Fruit fly (Drosophila melanogaster): ENCODE measurements around the gene Mcm6.

Mcm6 gene

dm6 chrX:6662876-6663551 is 11.2 kb upstream of the Mcm6 start (continued):
- TF ChIP-seq CG13123 (GFP tag; optimal IDR thresholded peaks at IDR 0.05) (no peak), Sox100B (GFP tag; optimal IDR thresholded peaks at IDR 0.05) (peak; percentile 59), hb (GFP tag; IDR thresholded peaks at IDR 0.05; ENCODE audit: partially characterized antibody) (no peak), tin (GFP tag; optimal IDR thresholded peaks at IDR 0.05) (peak; percentile 11), fd102C (GFP tag; optimal IDR thresholded peaks at IDR 0.05) (no peak), CG17186 (GFP tag; optimal IDR thresholded peaks at IDR 0.05) (no peak), CG4820 (GFP tag; optimal IDR thresholded peaks at IDR 0.05) (peak; percentile 13), pros (GFP tag; optimal IDR thresholded peaks at IDR 0.05) (no peak), ewg (GFP tag; optimal IDR thresholded peaks at IDR 0.05) (peak; percentile 18), corto (GFP tag; optimal IDR thresholded peaks at IDR 0.05) (no peak), CG16779 (GFP tag; IDR thresholded peaks at IDR 0.05) (no peak), Ets97D (GFP tag; optimal IDR thresholded peaks at IDR 0.05) (no peak), bsh (GFP tag; optimal IDR thresholded peaks at IDR 0.05) (peak in 1 of 2 experiments; percentile 8), CG16813 (GFP tag; IDR thresholded peaks at IDR 0.05; ENCODE audit: partially characterized antibody) (no peak), dmrt99B (tag; optimal IDR thresholded peaks at IDR 0.05) (peak; percentile 58), CG2120 (GFP tag; optimal IDR thresholded peaks at IDR 0.05) (peak; percentile 52), CG31388 (GFP tag; optimal IDR thresholded peaks at IDR 0.05) (no peak), NFAT (GFP tag; IDR thresholded peaks at IDR 0.05) (0 out of 2 replicates have a peak, but pooled peaks have one; percentile 47), NfI (GFP tag; optimal IDR thresholded peaks at IDR 0.05) (peak; percentile 31), Med (GFP tag) (peak; percentile 84), CG16863 (GFP tag; optimal IDR thresholded peaks at IDR 0.05) (peak; percentile 49), CG8290 (GFP tag; optimal IDR thresholded peaks at IDR 0.05) (no peak), CG8290 (tag; optimal IDR thresholded peaks at IDR 0.05) (peak in 1 of 2 experiments; percentile 46), CG17328 (GFP tag; IDR thresholded peaks at IDR 0.05) (peak; percentile 35; the same call in 1 of the 2 replicates), ci (GFP tag; IDR thresholded peaks at IDR 0.05) (no peak), C15 (GFP tag; IDR thresholded peaks at IDR 0.05) (no peak), CrebB (tag; optimal IDR thresholded peaks at IDR 0.05) (no peak), CG7987 (GFP tag; optimal IDR thresholded peaks at IDR 0.05) (no peak), CG18619 (GFP tag; optimal IDR thresholded peaks at IDR 0.05) (no peak), Drgx (GFP tag; IDR thresholded peaks at IDR 0.05) (peak; percentile 78), trem (tag; optimal IDR thresholded peaks at IDR 0.05) (no peak), nau (GFP tag; optimal IDR thresholded peaks at IDR 0.05) (no peak), CoRest (tag; optimal IDR thresholded peaks at IDR 0.05) (peak; percentile 25), sug (tag; optimal IDR thresholded peaks at IDR 0.05) (no peak), CG10366 (GFP tag; IDR thresholded peaks at IDR 0.05) (peak; percentile 24; the same call in 1 of the 2 replicates), CG15601 (tag; optimal IDR thresholded peaks at IDR 0.05) (peak; percentile 5), CG11560 (tag; IDR thresholded peaks at IDR 0.05) (no peak), so (GFP tag; IDR thresholded peaks at IDR 0.05) (peak; percentile 49; the same call in 1 of the 3 replicates), vnd (GFP tag; IDR thresholded peaks at IDR 0.05; ENCODE audit: partially characterized antibody) (no peak)

dm6 chrX:6663976-6664375 is 10.2 kb upstream of the Mcm6 start:
- TF ChIP-seq CG18011 (GFP tag; optimal IDR thresholded peaks at IDR 0.05) (peak; percentile 92), CG9437 (GFP tag; optimal IDR thresholded peaks at IDR 0.05) (no peak), CG10366 (GFP tag; IDR thresholded peaks at IDR 0.05) (no peak)
